Fruit fly (Drosophila melanogaster): ENCODE results near the gene CG4325.

CG4325 gene

DNA sequence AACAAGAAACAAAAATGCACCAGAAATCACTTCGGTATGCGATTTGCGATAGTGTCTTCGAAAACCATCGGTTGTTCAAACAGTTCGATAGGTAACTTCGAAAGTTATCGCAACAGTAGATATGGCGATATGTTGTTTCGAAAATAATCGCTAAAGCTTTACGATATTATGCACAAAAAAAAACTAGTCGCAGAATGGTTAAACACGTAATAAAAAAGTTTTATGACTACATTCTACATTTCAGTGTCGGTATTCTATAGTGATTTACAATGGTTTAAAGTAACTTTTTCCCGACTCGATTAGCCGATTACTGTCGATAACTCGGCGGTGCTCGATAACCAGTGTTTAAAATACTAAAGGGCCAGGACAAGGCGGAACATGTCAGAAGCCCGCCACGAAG, 21.5 kb upstream of the CG4325 start, which contains the start of gene CG4281 (continued):
- no peak for TF ChIP-seq CG8089 (GFP tag; optimal IDR thresholded peaks at IDR 0.05)
- no peak for TF ChIP-seq corto (GFP tag; optimal IDR thresholded peaks at IDR 0.05)
- TF ChIP-seq CG13296 (GFP tag; optimal IDR thresholded peaks at IDR 0.05) = no peak
- TF ChIP-seq Oaz (GFP tag; IDR thresholded peaks at IDR 0.05) = no peak
- TF ChIP-seq da (GFP tag; optimal IDR thresholded peaks at IDR 0.05) = no peak
- peak; percentile 85 for TF ChIP-seq inv (GFP tag; IDR thresholded peaks at IDR 0.05; ENCODE audit: partially characterized antibody)
- TF ChIP-seq CG8359 (GFP tag; optimal IDR thresholded peaks at IDR 0.05; ENCODE audit: borderline replicate concordance) = no peak
- no peak for TF ChIP-seq CG17359 (tag; optimal IDR thresholded peaks at IDR 0.05)
- peak; percentile 34 for TF ChIP-seq CoRest (tag; optimal IDR thresholded peaks at IDR 0.05)
- no peak for TF ChIP-seq chm (GFP tag; IDR thresholded peaks at IDR 0.05)
- no peak for TF ChIP-seq dm (GFP tag; optimal IDR thresholded peaks at IDR 0.05)
- TF ChIP-seq schlank (tag; optimal IDR thresholded peaks at IDR 0.05) = no peak
- no peak for TF ChIP-seq toy (GFP tag; IDR thresholded peaks at IDR 0.05)
- TF ChIP-seq CG12744 (GFP tag; optimal IDR thresholded peaks at IDR 0.05) = no peak
- TF ChIP-seq CG14965 (GFP tag; optimal IDR thresholded peaks at IDR 0.05; ENCODE audit: borderline replicate concordance) = no peak
- no peak for TF ChIP-seq CG7357 (GFP tag; IDR thresholded peaks at IDR 0.05)
- TF ChIP-seq CG4404 (GFP tag; IDR thresholded peaks at IDR 0.05) = no peak
- peak; percentile 76; the same call in 2 of the 4 replicates for TF ChIP-seq chinmo (GFP tag; IDR thresholded peaks at IDR 0.05; ENCODE audit: partially characterized antibody)
- no peak for TF ChIP-seq maf-S (GFP tag; optimal IDR thresholded peaks at IDR 0.05)
- TF ChIP-seq CG11723 (GFP tag; optimal IDR thresholded peaks at IDR 0.05) = no peak
- TF ChIP-seq Neu2 (GFP tag; optimal IDR thresholded peaks at IDR 0.05; ENCODE audit: borderline replicate concordance) = no peak
- TF ChIP-seq CG8388 (GFP tag; optimal IDR thresholded peaks at IDR 0.05) = no peak
- TF ChIP-seq Meics (GFP tag; optimal IDR thresholded peaks at IDR 0.05) = no peak
- TF ChIP-seq CG9727 (GFP tag; optimal IDR thresholded peaks at IDR 0.05) = peak; percentile 11
- TF ChIP-seq knrl (GFP tag; IDR thresholded peaks at IDR 0.05; ENCODE audit: partially characterized antibody) = peak; percentile 91
- peak; percentile 98 for TF ChIP-seq Dll (GFP tag; IDR thresholded peaks at IDR 0.05; ENCODE audit: partially characterized antibody)
- TF ChIP-seq HLH3B (GFP tag; IDR thresholded peaks at IDR 0.05) = no peak
- TF ChIP-seq ewg (GFP tag; optimal IDR thresholded peaks at IDR 0.05) = no peak
- no peak for TF ChIP-seq CG6813 (GFP tag; optimal IDR thresholded peaks at IDR 0.05)
- TF ChIP-seq MESR4 (GFP tag; optimal IDR thresholded peaks at IDR 0.05) = no peak
- peak; percentile 12 for TF ChIP-seq Hsf (GFP tag; optimal IDR thresholded peaks at IDR 0.05)
- no peak for TF ChIP-seq CG12071 (GFP tag; optimal IDR thresholded peaks at IDR 0.05)
- TF ChIP-seq CrebB (tag; optimal IDR thresholded peaks at IDR 0.05) = no peak
- TF ChIP-seq ap (GFP tag; IDR thresholded peaks at IDR 0.05) = no peak
- TF ChIP-seq HmgD (GFP tag; optimal IDR thresholded peaks at IDR 0.05) = no peak
- no peak for TF ChIP-seq CG7839 (tag; optimal IDR thresholded peaks at IDR 0.05)
- TF ChIP-seq fru (optimal IDR thresholded peaks at IDR 0.05) = no peak
- TF ChIP-seq row (GFP tag; IDR thresholded peaks at IDR 0.05) = peak; percentile 64
- TF ChIP-seq fd102C (GFP tag; optimal IDR thresholded peaks at IDR 0.05) = no peak
- peak; percentile 33 for TF ChIP-seq CG2120 (GFP tag; optimal IDR thresholded peaks at IDR 0.05)
- TF ChIP-seq CG11456 (GFP tag; IDR thresholded peaks at IDR 0.05) = no peak
- TF ChIP-seq CG10209 (GFP tag; optimal IDR thresholded peaks at IDR 0.05) = no peak
- TF ChIP-seq CG16863 (GFP tag; optimal IDR thresholded peaks at IDR 0.05) = no peak
- no peak for TF ChIP-seq dati (GFP tag; IDR thresholded peaks at IDR 0.05)
- TF ChIP-seq tin (GFP tag; optimal IDR thresholded peaks at IDR 0.05) = no peak
- TF ChIP-seq tll (GFP tag; optimal IDR thresholded peaks at IDR 0.05) = no peak
- no peak for TF ChIP-seq CG4282 (GFP tag; optimal IDR thresholded peaks at IDR 0.05)
- TF ChIP-seq CG4707 (GFP tag; optimal IDR thresholded peaks at IDR 0.05) = no peak
- no peak for TF ChIP-seq CG33557 (GFP tag; optimal IDR thresholded peaks at IDR 0.05)
- TF ChIP-seq Nf-YC (tag; optimal IDR thresholded peaks at IDR 0.05) = no peak
- TF ChIP-seq CG1024 (GFP tag; IDR thresholded peaks at IDR 0.05) = no peak
